Worm (Caenorhabditis elegans): ENCODE measurements around the gene srsx-14.

Gene srsx-14

DNA sequence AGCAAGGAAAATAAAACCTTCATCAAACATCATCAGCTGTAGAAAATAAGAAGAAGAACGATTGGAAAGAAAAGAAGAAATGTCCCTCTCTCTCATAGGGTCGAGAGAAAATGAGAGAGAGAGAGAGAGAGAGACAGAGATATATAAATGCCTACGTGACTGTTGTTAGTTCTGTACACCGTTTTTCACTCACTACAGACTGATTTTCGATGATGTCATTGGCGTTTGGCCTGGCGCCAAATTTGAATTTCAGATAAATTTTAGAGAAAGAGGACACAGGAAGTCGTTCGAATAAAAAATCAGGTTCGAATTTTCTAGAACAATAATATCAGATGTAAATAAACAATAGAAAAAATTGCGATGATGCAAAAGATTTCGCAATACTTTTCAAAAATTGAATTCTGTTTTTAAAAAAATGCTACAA lies 29.0 kb upstream of the srsx-14 start (continued):
- TF ChIP-seq hmg-11 (tag; optimal IDR thresholded peaks at IDR 0.05), result no peak

DNA sequence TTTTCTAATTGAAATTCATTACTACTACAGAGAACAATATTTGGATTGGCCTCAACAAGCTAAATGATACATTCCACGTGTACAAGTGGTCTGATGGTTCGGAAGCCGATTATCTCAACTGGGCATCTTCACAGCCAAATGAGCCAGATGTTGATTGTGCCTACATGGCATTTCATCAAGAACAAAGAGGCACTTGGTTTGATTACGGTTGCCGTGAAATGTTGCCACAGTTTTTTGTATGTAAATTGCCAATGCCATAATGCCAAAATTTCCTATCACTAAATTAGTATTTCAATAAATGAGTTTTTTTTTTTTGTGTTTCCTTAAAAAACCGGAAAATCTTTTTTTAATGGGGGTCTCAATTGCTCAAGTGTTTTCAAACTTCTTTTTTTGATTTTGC lies 27.7 kb upstream of the srsx-14 start:
- TF ChIP-seq nfya-1 (tag; optimal IDR thresholded peaks at IDR 0.05; ENCODE audit: insufficient read depth) (no peak), egl-5 (tag; optimal IDR thresholded peaks at IDR 0.05) (no peak), snpc-4 (tag; optimal IDR thresholded peaks at IDR 0.05) (no peak), nhr-76 (tag; optimal IDR thresholded peaks at IDR 0.05) (no peak), nhr-12 (tag; optimal IDR thresholded peaks at IDR 0.05) (no peak), unc-39 (tag; optimal IDR thresholded peaks at IDR 0.05) (no peak), ztf-11 (tag; optimal IDR thresholded peaks at IDR 0.05) (no peak), nhr-43 (tag; optimal IDR thresholded peaks at IDR 0.05; ENCODE audit: poor library complexity, severe bottlenecking) (no peak), nhr-23 (tag; optimal IDR thresholded peaks at IDR 0.05) (no peak), fkh-2 (tag; optimal IDR thresholded peaks at IDR 0.05) (no peak), pqm-1 (tag; optimal IDR thresholded peaks at IDR 0.05) (no peak), ama-1 (optimal IDR thresholded peaks at IDR 0.05) (no peak), elt-1 (tag; optimal IDR thresholded peaks at IDR 0.05) (no peak)

DNA sequence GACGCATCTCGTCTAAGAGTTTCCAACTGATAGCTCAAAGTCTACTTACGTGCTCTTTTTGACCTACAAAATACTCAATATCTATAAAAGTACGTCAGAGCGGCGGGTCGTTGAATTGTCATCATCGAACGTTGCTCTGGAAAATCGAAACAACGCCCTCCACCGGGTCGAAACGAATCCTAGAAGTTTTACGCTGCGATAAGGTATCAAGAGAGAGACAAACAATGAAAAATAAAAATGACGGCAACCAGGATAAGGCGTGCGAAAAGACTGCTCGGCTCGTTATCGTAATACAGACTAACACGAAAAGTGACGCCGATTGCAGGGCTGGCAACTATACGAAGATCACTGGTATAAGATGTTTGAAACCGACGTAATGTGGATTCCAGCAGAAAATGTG lies 27.2 kb upstream of the srsx-14 start:
- no peak for TF ChIP-seq daf-12 (tag; optimal IDR thresholded peaks at IDR 0.05)
- peak; percentile 64 for TF ChIP-seq pqm-1 (tag; optimal IDR thresholded peaks at IDR 0.05)
- no peak for TF ChIP-seq hmg-11 (tag; optimal IDR thresholded peaks at IDR 0.05)
- no peak for TF ChIP-seq lin-15B (tag; optimal IDR thresholded peaks at IDR 0.05)
- no peak for TF ChIP-seq mml-1 (tag; optimal IDR thresholded peaks at IDR 0.05)
- no peak for TF ChIP-seq R02D3.7 (tag; optimal IDR thresholded peaks at IDR 0.05)
- TF ChIP-seq elt-2 (tag; optimal IDR thresholded peaks at IDR 0.05), result peak; percentile 92
- TF ChIP-seq nhr-28 (tag; optimal IDR thresholded peaks at IDR 0.05), result no peak
- TF ChIP-seq zag-1 (tag; optimal IDR thresholded peaks at IDR 0.05), result no peak
- TF ChIP-seq jun-1 (tag; optimal IDR thresholded peaks at IDR 0.05), result peak; percentile 71
- TF ChIP-seq fos-1 (tag; optimal IDR thresholded peaks at IDR 0.05), result no peak
- TF ChIP-seq egl-5 (tag; optimal IDR thresholded peaks at IDR 0.05), result no peak

DNA sequence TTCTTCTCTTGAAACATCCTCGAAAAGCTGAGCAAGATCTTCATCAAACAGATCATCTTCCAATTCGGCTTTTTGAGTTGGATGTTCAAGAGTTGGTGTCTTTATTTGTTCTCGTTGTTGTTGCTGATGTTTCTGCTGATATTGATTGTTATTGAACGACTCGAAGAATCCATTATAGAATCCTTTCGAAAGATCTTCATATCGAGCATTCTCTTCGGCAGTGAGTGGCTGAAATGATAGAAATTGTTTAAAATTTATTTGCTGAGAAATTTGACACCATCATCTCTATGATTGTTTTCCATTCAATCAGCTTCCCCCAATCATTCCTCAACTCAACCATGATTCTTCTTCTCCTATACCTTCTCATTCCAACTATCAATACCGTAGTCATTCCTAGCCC lies 26.7 kb upstream of the srsx-14 start, which contains the start of gene clec-178:
TSS of gene clec-178 (plus strand) at position 301 of the 400 bp plus-strand sequence.
- TF ChIP-seq mdl-1 (tag; optimal IDR thresholded peaks at IDR 0.05) (no peak), lin-15B (tag; optimal IDR thresholded peaks at IDR 0.05) (no peak), pha-4 (tag; optimal IDR thresholded peaks at IDR 0.05) (no peak), elt-2 (tag; optimal IDR thresholded peaks at IDR 0.05) (no peak), ceh-9 (tag; optimal IDR thresholded peaks at IDR 0.05) (no peak), aly-2 (tag; optimal IDR thresholded peaks at IDR 0.05) (no peak)

DNA sequence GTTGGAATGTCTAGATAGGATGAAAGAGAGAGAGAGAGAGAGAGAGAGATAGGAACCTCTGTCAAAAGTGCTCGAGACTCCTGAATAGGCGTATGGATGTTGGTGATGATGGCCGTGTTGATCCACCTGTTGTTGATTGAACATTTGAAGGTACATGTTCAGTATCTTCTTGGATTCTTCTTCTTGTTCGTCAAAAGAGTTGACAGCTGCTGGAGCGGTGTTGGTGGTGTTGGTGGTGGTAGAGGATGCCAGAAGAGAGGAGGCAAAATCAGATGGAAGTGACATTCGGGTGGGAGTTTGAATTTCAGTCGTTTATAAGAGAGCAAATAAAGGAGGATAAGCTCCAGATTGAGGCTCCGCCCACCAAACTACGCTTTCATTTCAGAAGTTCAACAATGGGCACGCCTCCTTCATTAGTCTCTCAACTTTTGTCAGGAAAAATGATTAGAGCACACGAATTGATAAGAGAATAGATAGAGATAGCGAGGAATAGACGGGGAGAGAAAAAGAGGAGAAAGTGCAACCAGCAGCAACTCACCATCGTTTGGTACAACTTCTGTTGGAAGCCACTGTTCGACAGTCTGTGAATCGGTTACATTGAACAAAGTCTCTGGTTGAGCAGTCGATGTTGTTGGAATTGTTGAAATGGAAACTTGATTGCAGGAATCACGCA lies 26.0 kb upstream of the srsx-14 start:
- TF ChIP-seq eor-1 (tag; optimal IDR thresholded peaks at IDR 0.05) (no peak), pqm-1 (tag; optimal IDR thresholded peaks at IDR 0.05) (peak; percentile 50), elt-2 (tag; optimal IDR thresholded peaks at IDR 0.05) (peak; percentile 63), ama-1 (optimal IDR thresholded peaks at IDR 0.05) (peak; percentile 8)

DNA sequence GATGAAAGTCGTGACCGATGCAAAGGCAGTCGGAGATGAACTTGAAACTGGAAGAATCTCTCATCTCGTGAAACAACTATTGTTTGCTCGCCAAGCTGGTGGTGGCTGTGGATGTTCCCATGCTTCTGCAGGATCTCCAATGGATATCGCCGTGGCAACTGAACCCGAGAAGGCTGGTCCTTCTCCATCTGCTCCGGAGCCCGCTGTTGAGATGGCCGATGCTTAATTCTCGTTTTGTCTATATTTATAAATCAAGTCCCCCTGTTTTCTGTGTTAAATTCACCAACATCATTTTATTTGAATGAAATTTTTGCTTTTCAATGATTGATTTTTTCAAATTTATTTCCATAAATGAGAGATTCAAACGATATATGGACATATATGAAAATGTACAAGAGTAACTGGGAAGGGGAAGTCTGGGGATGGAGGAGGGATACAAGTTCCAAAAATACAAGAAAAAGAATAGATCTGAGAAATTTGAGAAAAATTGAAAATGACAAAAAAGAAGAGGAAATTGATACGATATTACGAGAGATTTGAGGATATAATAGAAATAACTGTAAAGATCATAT lies 23.9 kb upstream of the srsx-14 start:
- TF ChIP-seq pha-4 (tag; optimal IDR thresholded peaks at IDR 0.05) (no peak), nhr-43 (tag; optimal IDR thresholded peaks at IDR 0.05; ENCODE audit: poor library complexity, severe bottlenecking) (peak; percentile 11), ceh-28 (tag; optimal IDR thresholded peaks at IDR 0.05) (no peak), nhr-77 (tag; optimal IDR thresholded peaks at IDR 0.05) (no peak), nhr-76 (tag; optimal IDR thresholded peaks at IDR 0.05) (no peak), egl-27 (tag; optimal IDR thresholded peaks at IDR 0.05) (no peak), R02D3.7 (tag; optimal IDR thresholded peaks at IDR 0.05) (no peak), fos-1 (tag; optimal IDR thresholded peaks at IDR 0.05) (no peak)
